Worm (Caenorhabditis elegans) whole organism, midembryonic: Measurements from ENCODE around the gene vps-29.

Experiments used
- cog-1 ChIP-seq: sonication (generic microtip); optimal IDR thresholded peaks from 2 replicates; lab custom pipeline; 2016; ENCODE audit warnings: missing genetic modification characterization, missing compliant biosample characterization
- flt-1 ChIP-seq: fragments of 200-800 bp; sonication (Bioruptor generic); IDR thresholded peaks from 2 replicates; pipeline ENCODE4 v1.3.6; 2022; ENCODE audit warnings: missing genetic modification characterization, missing compliant biosample characterization
- klf-2 ChIP-seq: fragments of 200-800 bp; sonication (Bioruptor generic); conservative IDR thresholded peaks from 2 replicates; pipeline ENCODE4 v1.3.6; 2022; ENCODE audit warnings: missing genetic modification reagents, missing genetic modification characterization, missing compliant biosample characterization
- ref-1 ChIP-seq: fragments of 200-800 bp; sonication (Bioruptor generic); conservative IDR thresholded peaks from 2 replicates; pipeline ENCODE4 v1.3.6; 2022; ENCODE audit warnings: missing genetic modification reagents, missing genetic modification characterization, missing compliant biosample characterization
- ztf-23 ChIP-seq: fragments of 200-800 bp; sonication (Bioruptor generic); IDR thresholded peaks from 2 replicates; pipeline ENCODE4 v1.3.6; 2022; ENCODE audit warnings: missing genetic modification reagents, missing genetic modification characterization, missing compliant biosample characterization
- ztf-29 ChIP-seq: fragments of 200-800 bp; sonication (Bioruptor generic); IDR thresholded peaks from 2 replicates; pipeline ENCODE4 v1.3.6; 2022; ENCODE audit warnings: missing genetic modification reagents, missing genetic modification characterization, missing compliant biosample characterization

ce11 chrIII:10151719-10152118, 38.9 kb upstream of the vps-29 start:
- 0 out of 2 replicates have a peak, but pooled peaks have one; percentile 47 for TF ChIP-seq ztf-23 (GFP tag; lab: Robert Waterston, UW)
- TF ChIP-seq ref-1 (GFP tag; lab: Robert Waterston, UW): no peak
- no peak for TF ChIP-seq flt-1 (GFP tag; lab: Robert Waterston, UW)
- TF ChIP-seq cog-1 (tag; lab: Kevin White, UChicago): no peak
- TF ChIP-seq ztf-29 (GFP tag; lab: Robert Waterston, UW): no peak
- TF ChIP-seq klf-2 (GFP tag; lab: Robert Waterston, UW): no peak
